Worm (Caenorhabditis elegans): Measurements from ENCODE around the gene B0496.2.

The B0496.2 gene

DNA sequence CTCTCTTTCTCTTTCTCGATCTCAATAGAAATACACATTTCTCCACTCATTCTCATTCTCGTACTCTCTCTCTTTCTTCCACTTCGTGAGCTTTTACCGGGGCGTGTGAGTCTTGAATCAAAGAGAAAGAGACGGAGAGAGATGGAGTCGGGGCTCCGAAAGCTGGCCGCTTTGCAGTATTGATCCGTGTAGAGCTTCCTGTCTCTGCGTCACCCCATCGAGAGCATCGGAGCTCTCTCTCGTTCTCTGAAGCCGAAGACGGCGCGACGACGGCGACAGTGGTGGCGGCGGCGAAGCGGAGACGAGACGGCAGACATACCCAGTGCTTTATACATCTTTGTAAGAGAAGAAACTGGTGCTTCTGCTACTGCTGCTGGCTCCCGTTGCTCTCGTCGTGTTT lies 45.6 kb upstream of the B0496.2 start (continued):
- TF ChIP-seq him-1 (tag; optimal IDR thresholded peaks at IDR 0.05), result no peak
- TF ChIP-seq snpc-1.3 (tag; optimal IDR thresholded peaks at IDR 0.05; ENCODE audit: insufficient read depth), result no peak
- TF ChIP-seq ztf-3 (GFP tag; optimal IDR thresholded peaks at IDR 0.05), result no peak
- TF ChIP-seq nfyb-1 (GFP tag; IDR thresholded peaks at IDR 0.05), result peak; percentile 73
- TF ChIP-seq lsy-27 (tag; optimal IDR thresholded peaks at IDR 0.05; ENCODE audit: borderline replicate concordance, insufficient read depth), result no peak
- TF ChIP-seq ets-4 (GFP tag; optimal IDR thresholded peaks at IDR 0.05), result no peak
- no peak for TF ChIP-seq C06A6.2 (GFP tag; conservative IDR thresholded peaks at IDR 0.05)
- no peak for TF ChIP-seq repo-1 (tag; optimal IDR thresholded peaks at IDR 0.05)
- TF ChIP-seq hmg-20 (GFP tag; IDR thresholded peaks at IDR 0.05), result no peak
- TF ChIP-seq let-526 (GFP tag; IDR thresholded peaks at IDR 0.05), result no peak
- no peak for TF ChIP-seq nhr-27 (tag; optimal IDR thresholded peaks at IDR 0.05)
- TF ChIP-seq madf-6 (GFP tag; IDR thresholded peaks at IDR 0.05), result no peak
- no peak for TF ChIP-seq ceh-91 (GFP tag; IDR thresholded peaks at IDR 0.05)
- no peak for TF ChIP-seq F49E8.2 (tag; optimal IDR thresholded peaks at IDR 0.05; ENCODE audit: insufficient read depth)
- TF ChIP-seq F23B12.7 (tag; optimal IDR thresholded peaks at IDR 0.05; ENCODE audit: insufficient read depth), result no peak
- TF ChIP-seq mel-28 (tag; optimal IDR thresholded peaks at IDR 0.05; ENCODE audit: borderline replicate concordance), result no peak
- TF ChIP-seq hsf-1 (GFP tag; IDR thresholded peaks at IDR 0.05), result no peak
- no peak for TF ChIP-seq Y79H2A.3 (GFP tag; conservative IDR thresholded peaks at IDR 0.05)
- peak; percentile 58 for TF ChIP-seq ceh-27 (GFP tag; optimal IDR thresholded peaks at IDR 0.05)
- no peak for TF ChIP-seq unc-62 (GFP tag; optimal IDR thresholded peaks at IDR 0.05)
- TF ChIP-seq snpc-3.4 (tag; optimal IDR thresholded peaks at IDR 0.05), result no peak
- TF ChIP-seq D2030.7 (GFP tag; IDR thresholded peaks at IDR 0.05), result no peak
- TF ChIP-seq K11D2.4 (GFP tag; IDR thresholded peaks at IDR 0.05), result peak; percentile 63; the same call in 1 of the 2 replicates
- TF ChIP-seq rpc-1 (optimal IDR thresholded peaks at IDR 0.05), result no peak
- no peak for TF ChIP-seq rpc-1 (tag; optimal IDR thresholded peaks at IDR 0.05)
- no peak for TF ChIP-seq mxl-1 (tag; optimal IDR thresholded peaks at IDR 0.05)
- peak in 1 of 3 experiments; percentile 45 for TF ChIP-seq lin-35 (GFP tag; optimal IDR thresholded peaks at IDR 0.05)
- no peak for TF ChIP-seq aptf-2 (GFP tag; conservative IDR thresholded peaks at IDR 0.05)
- no peak for TF ChIP-seq athp-1 (tag; optimal IDR thresholded peaks at IDR 0.05)
- no peak for TF ChIP-seq bed-1 (GFP tag; IDR thresholded peaks at IDR 0.05)
- TF ChIP-seq dox-1 (GFP tag; IDR thresholded peaks at IDR 0.05), result no peak
- no peak for TF ChIP-seq sdz-38 (tag; optimal IDR thresholded peaks at IDR 0.05)
- no peak for TF ChIP-seq cebp-1 (GFP tag; IDR thresholded peaks at IDR 0.05)
- TF ChIP-seq cebp-1 (tag; optimal IDR thresholded peaks at IDR 0.05), result no peak
- no peak for TF ChIP-seq egl-44 (GFP tag; IDR thresholded peaks at IDR 0.05)
- no peak for TF ChIP-seq somi-1 (GFP tag; optimal IDR thresholded peaks at IDR 0.05)
- no peak for TF ChIP-seq unc-130 (GFP tag; optimal IDR thresholded peaks at IDR 0.05)
- no peak for TF ChIP-seq B0261.1 (tag; optimal IDR thresholded peaks at IDR 0.05)
- no peak for TF ChIP-seq ama-1 (optimal IDR thresholded peaks at IDR 0.05)
- TF ChIP-seq ama-1 (GFP tag; optimal IDR thresholded peaks at IDR 0.05), result no peak
- TF ChIP-seq F39B2.1 (GFP tag; IDR thresholded peaks at IDR 0.05), result no peak
- TF ChIP-seq ceh-40 (GFP tag; IDR thresholded peaks at IDR 0.05), result no peak
- TF ChIP-seq F57A8.1 (GFP tag; optimal IDR thresholded peaks at IDR 0.05), result no peak
- no peak for TF ChIP-seq ceh-100 (GFP tag; IDR thresholded peaks at IDR 0.05)
- TF ChIP-seq B0035.1 (tag; optimal IDR thresholded peaks at IDR 0.05), result no peak
- no peak for TF ChIP-seq hlh-12 (tag; optimal IDR thresholded peaks at IDR 0.05)
- no peak for TF ChIP-seq Y56A3A.18 (GFP tag; IDR thresholded peaks at IDR 0.05)
- no peak for TF ChIP-seq F55B11.4 (tag; optimal IDR thresholded peaks at IDR 0.05; ENCODE audit: borderline replicate concordance, insufficient read depth)

All from whole organism, young adult.